Fruit fly (Drosophila melanogaster): ENCODE measurements around the gene Scsalpha1.

Gene Scsalpha1

dm6 chr3L:3785002-3785661 lies 28.9 kb upstream of the Scsalpha1 start (continued):
- TF ChIP-seq HLH3B (GFP tag; IDR thresholded peaks at IDR 0.05) (peak; percentile 96), Kr (GFP tag; optimal IDR thresholded peaks at IDR 0.05) (peak; percentile 70), tap (tag; optimal IDR thresholded peaks at IDR 0.05) (peak; percentile 79), chm (GFP tag; IDR thresholded peaks at IDR 0.05) (peak; percentile 93), danr (GFP tag; IDR thresholded peaks at IDR 0.05) (peak; percentile 90), mirr (GFP tag; optimal IDR thresholded peaks at IDR 0.05) (no peak), gsb (GFP tag; IDR thresholded peaks at IDR 0.05) (peak; percentile 87), aop (GFP tag; IDR thresholded peaks at IDR 0.05) (peak; percentile 88), CG32532 (GFP tag; IDR thresholded peaks at IDR 0.05) (peak; percentile 94), fd96Cb (tag; optimal IDR thresholded peaks at IDR 0.05) (peak; percentile 89), cwo (GFP tag; optimal IDR thresholded peaks at IDR 0.05) (peak; percentile 79), nmo (GFP tag; optimal IDR thresholded peaks at IDR 0.05) (peak; percentile 94), Atf3 (GFP tag; optimal IDR thresholded peaks at IDR 0.05) (peak; percentile 91), nerfin-2 (GFP tag; IDR thresholded peaks at IDR 0.05; ENCODE audit: partially characterized antibody) (no peak), CG1602 (GFP tag; optimal IDR thresholded peaks at IDR 0.05) (peak; percentile 93), CG9932 (GFP tag; IDR thresholded peaks at IDR 0.05) (peak; percentile 76), inv (GFP tag; IDR thresholded peaks at IDR 0.05; ENCODE audit: partially characterized antibody) (no peak), CG9817 (tag; optimal IDR thresholded peaks at IDR 0.05) (peak; percentile 82), br (optimal IDR thresholded peaks at IDR 0.05) (no peak), CG15601 (tag; optimal IDR thresholded peaks at IDR 0.05) (peak; percentile 85), onecut (GFP tag; IDR thresholded peaks at IDR 0.05) (peak; percentile 88), CG15073 (GFP tag; optimal IDR thresholded peaks at IDR 0.05) (peak; percentile 73), CG33557 (GFP tag; optimal IDR thresholded peaks at IDR 0.05) (peak; percentile 49), CG6254 (GFP tag; optimal IDR thresholded peaks at IDR 0.05) (peak; percentile 83), tna (GFP tag; IDR thresholded peaks at IDR 0.05; ENCODE audit: partially characterized antibody) (0 out of 2 replicates have a peak, but pooled peaks have one; percentile 32), CG10959 (GFP tag; IDR thresholded peaks at IDR 0.05) (peak; percentile 92), Taf1 (GFP tag; IDR thresholded peaks at IDR 0.05) (peak; percentile 93), pnt (GFP tag; optimal IDR thresholded peaks at IDR 0.05) (peak; percentile 96), chn (GFP tag; optimal IDR thresholded peaks at IDR 0.05) (peak; percentile 98), CG17912 (GFP tag; optimal IDR thresholded peaks at IDR 0.05) (no peak), pho (GFP tag; optimal IDR thresholded peaks at IDR 0.05) (peak; percentile 90), H2.0 (GFP tag; IDR thresholded peaks at IDR 0.05) (peak; percentile 96), CG2116 (GFP tag; optimal IDR thresholded peaks at IDR 0.05) (peak; percentile 58), her (GFP tag; optimal IDR thresholded peaks at IDR 0.05) (peak; percentile 95), ttk (GFP tag; IDR thresholded peaks at IDR 0.05) (peak; percentile 96), NC2β (GFP tag; optimal IDR thresholded peaks at IDR 0.05) (peak; percentile 96), GATAe (GFP tag; conservative IDR thresholded peaks at IDR 0.05) (peak; percentile 44), Jarid2 (GFP tag; optimal IDR thresholded peaks at IDR 0.05) (peak; percentile 72), CG6689 (GFP tag; IDR thresholded peaks at IDR 0.05) (peak; percentile 97), fd102C (GFP tag; optimal IDR thresholded peaks at IDR 0.05) (peak; percentile 61), gt (GFP tag; IDR thresholded peaks at IDR 0.05) (peak; percentile 93), CG14050 (GFP tag; IDR thresholded peaks at IDR 0.05) (peak; percentile 95), E2f2 (GFP tag; IDR thresholded peaks at IDR 0.05) (peak; percentile 77), CG12155 (GFP tag; optimal IDR thresholded peaks at IDR 0.05) (peak; percentile 89), CG18262 (tag; optimal IDR thresholded peaks at IDR 0.05) (peak; percentile 90), Oaz (GFP tag; IDR thresholded peaks at IDR 0.05) (peak; percentile 93), Spps (tag; optimal IDR thresholded peaks at IDR 0.05) (peak; percentile 71), HmgD (GFP tag; optimal IDR thresholded peaks at IDR 0.05) (peak; percentile 93), CG18619 (GFP tag; optimal IDR thresholded peaks at IDR 0.05) (peak; percentile 91), ems (GFP tag; optimal IDR thresholded peaks at IDR 0.05) (peak; percentile 90), ken (GFP tag; IDR thresholded peaks at IDR 0.05) (peak; percentile 96)

Measured in whole organism, embryonic.